Fruit fly (Drosophila melanogaster): ENCODE measurements around the gene ppk.

DNA sequence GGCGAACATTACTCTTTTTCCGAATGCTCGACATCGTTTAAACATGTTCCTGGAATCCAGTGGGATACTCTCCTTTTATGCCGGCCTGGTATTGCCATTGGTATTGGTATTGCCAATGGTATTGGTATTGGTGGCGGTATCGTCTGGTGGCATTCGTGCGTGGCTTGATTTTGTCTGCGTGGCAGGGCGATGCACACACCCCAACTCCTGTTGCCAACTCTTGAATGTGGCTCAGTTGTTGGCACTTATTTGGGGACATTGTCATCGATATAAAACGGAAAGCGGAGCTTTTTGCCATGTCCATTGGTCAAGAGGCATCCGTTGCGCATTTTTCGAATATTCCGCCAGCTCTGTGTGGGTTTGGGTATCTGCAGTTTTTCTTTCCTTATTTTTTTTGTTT lies 909 bp upstream of the ppk start:
- TF ChIP-seq pad (GFP tag; optimal IDR thresholded peaks at IDR 0.05) (no peak), Clk (GFP tag; optimal IDR thresholded peaks at IDR 0.05) (no peak), CG11617 (GFP tag; optimal IDR thresholded peaks at IDR 0.05) (no peak)
